Worm (Caenorhabditis elegans) whole organism, L4 larva: ENCODE results near the gene fem-1.

Experiments
- ceh-28 ChIP-seq: fragments of 150-350 bp; optimal IDR thresholded peaks from 2 replicates; lab custom pipeline; 2014; ENCODE audit warnings: missing biosample characterization, missing genetic modification reagents, missing genetic modification characterization
- hmg-1.1 ChIP-seq: fragments of 200-800 bp; sonication (Bioruptor generic); IDR thresholded peaks from 2 replicates; pipeline ENCODE4 v1.3.6; 2022; ENCODE audit warnings: missing genetic modification reagents, missing genetic modification characterization, missing compliant biosample characterization
- jun-1 ChIP-seq: fragments of 150-350 bp; optimal IDR thresholded peaks from 2 replicates; lab custom pipeline; 2014; ENCODE audit warnings: missing biosample characterization, missing genetic modification reagents, missing genetic modification characterization
- lin-39 ChIP-seq: fragments of 150-350 bp; optimal IDR thresholded peaks from 2 replicates; lab custom pipeline; 2014; ENCODE audit warnings: missing biosample characterization, missing genetic modification reagents, missing genetic modification characterization
- lir-3 ChIP-seq: sonication (generic microtip); optimal IDR thresholded peaks from 2 replicates; lab custom pipeline; 2016; ENCODE audit warnings: mild to moderate bottlenecking, missing genetic modification characterization, missing compliant biosample characterization
- mes-2 ChIP-seq: sonication (generic microtip); optimal IDR thresholded peaks from 2 replicates; lab custom pipeline; 2016; ENCODE audit warnings: missing genotype, mild to moderate bottlenecking, missing genetic modification characterization, missing compliant biosample characterization; ENCODE audit not compliant: poor library complexity, severe bottlenecking
- nhr-41 ChIP-seq: fragments of 200-800 bp; sonication (Bioruptor generic); IDR thresholded peaks from 2 replicates; pipeline ENCODE4 v1.3.6; 2022; ENCODE audit warnings: missing genetic modification reagents, missing genetic modification characterization, missing compliant biosample characterization
- nhr-42 ChIP-seq: fragments of 200-800 bp; sonication (Bioruptor generic); IDR thresholded peaks from 2 replicates; pipeline ENCODE4 v1.3.6; 2022; ENCODE audit warnings: missing genetic modification characterization, missing compliant biosample characterization
- nhr-76 ChIP-seq: fragments of 150-350 bp; optimal IDR thresholded peaks from 2 replicates; lab custom pipeline; 2014; ENCODE audit warnings: missing biosample characterization, missing genetic modification characterization
- pqm-1 ChIP-seq: sonication (generic microtip); optimal IDR thresholded peaks from 2 replicates; lab custom pipeline; 2017; ENCODE audit warnings: missing biosample characterization, missing genetic modification characterization
- saeg-2 ChIP-seq: fragments of 200-800 bp; sonication (Bioruptor generic); IDR thresholded peaks from 2 replicates; pipeline ENCODE4 v1.3.6; 2022; ENCODE audit warnings: missing genetic modification reagents, missing genetic modification characterization, missing compliant biosample characterization
- snpc-4 ChIP-seq: fragments of 150-350 bp; optimal IDR thresholded peaks from 2 replicates; lab custom pipeline; 2014; ENCODE audit warnings: missing biosample characterization, missing genetic modification characterization

ce11 chrIV:5493692-5494091 lies 44.1 kb downstream of the fem-1 start, which contains the start of gene B0273.1:
- no peak for TF ChIP-seq hmg-1.1
- TF ChIP-seq saeg-2 (GFP tag; lab: Robert Waterston, UW) = no peak
- TF ChIP-seq nhr-41 (GFP tag; lab: Robert Waterston, UW) = no peak
- no peak for TF ChIP-seq jun-1 (tag; lab: Kevin White, UChicago)
- no peak for TF ChIP-seq nhr-76 (tag; lab: Kevin White, UChicago)
- TF ChIP-seq ceh-28 (tag; lab: Kevin White, UChicago) = no peak
- no peak for TF ChIP-seq snpc-4
- no peak for TF ChIP-seq pqm-1 (tag; lab: Kevin White, UChicago)
- no peak for TF ChIP-seq lir-3 (tag; lab: Kevin White, UChicago)
- TF ChIP-seq mes-2 (tag; lab: Kevin White, UChicago) = no peak
- TF ChIP-seq nhr-42 = no peak
- TF ChIP-seq lin-39 (tag; lab: Kevin White, UChicago) = no peak
